Worm (Caenorhabditis elegans): Measurements from ENCODE around the gene abf-5.
A peak's percentile ranks its signal among the peaks of the same experiment; 100 is the strongest.

abf-5 gene

ce11 chrX:12761295-12761775, 31.3 kb upstream of the abf-5 start:
- TF ChIP-seq nhr-6 (tag; optimal IDR thresholded peaks at IDR 0.05) (no peak), unc-55 (GFP tag; optimal IDR thresholded peaks at IDR 0.05) (no peak), nhr-77 (tag; optimal IDR thresholded peaks at IDR 0.05) (no peak), nhr-237 (tag; optimal IDR thresholded peaks at IDR 0.05) (no peak), snpc-4 (tag; optimal IDR thresholded peaks at IDR 0.05) (no peak), skn-1 (tag; optimal IDR thresholded peaks at IDR 0.05) (no peak), lsy-2 (tag; optimal IDR thresholded peaks at IDR 0.05) (no peak), ztf-4 (tag; optimal IDR thresholded peaks at IDR 0.05) (no peak), blmp-1 (tag; optimal IDR thresholded peaks at IDR 0.05; ENCODE audit: insufficient read depth) (peak; percentile 80), ceh-16 (tag; optimal IDR thresholded peaks at IDR 0.05) (no peak), nhr-21 (tag; optimal IDR thresholded peaks at IDR 0.05) (no peak), nhr-12 (tag; optimal IDR thresholded peaks at IDR 0.05) (no peak), crh-2 (tag; optimal IDR thresholded peaks at IDR 0.05) (no peak), lin-13 (GFP tag; optimal IDR thresholded peaks at IDR 0.05) (no peak), elt-1 (tag; optimal IDR thresholded peaks at IDR 0.05) (no peak), nhr-129 (tag; optimal IDR thresholded peaks at IDR 0.05) (peak; percentile 49), ztf-1 (GFP tag; conservative IDR thresholded peaks at IDR 0.05) (no peak), dmd-4 (tag; optimal IDR thresholded peaks at IDR 0.05) (no peak), aly-2 (tag; optimal IDR thresholded peaks at IDR 0.05) (no peak), ztf-11 (tag; optimal IDR thresholded peaks at IDR 0.05) (no peak), lin-39 (tag; optimal IDR thresholded peaks at IDR 0.05) (no peak), mab-5 (tag; optimal IDR thresholded peaks at IDR 0.05) (no peak), gmeb-1 (tag; optimal IDR thresholded peaks at IDR 0.05) (no peak), R02D3.7 (tag; optimal IDR thresholded peaks at IDR 0.05) (no peak), sma-3 (GFP tag; optimal IDR thresholded peaks at IDR 0.05) (peak; percentile 52), fos-1 (tag; optimal IDR thresholded peaks at IDR 0.05) (peak; percentile 3), Y55F3AM.14 (GFP tag; optimal IDR thresholded peaks at IDR 0.05) (no peak), lin-11 (tag; optimal IDR thresholded peaks at IDR 0.05) (no peak), sma-9 (GFP tag; optimal IDR thresholded peaks at IDR 0.05) (peak; percentile 67), sma-9 (tag; optimal IDR thresholded peaks at IDR 0.05) (no peak), egl-27 (tag; optimal IDR thresholded peaks at IDR 0.05) (no peak), elt-3 (tag; optimal IDR thresholded peaks at IDR 0.05) (no peak), mdl-1 (tag; optimal IDR thresholded peaks at IDR 0.05) (peak in 1 of 2 experiments; percentile 40), nhr-25 (tag; optimal IDR thresholded peaks at IDR 0.05) (peak; percentile 57), sem-4 (tag; optimal IDR thresholded peaks at IDR 0.05) (no peak), nhr-11 (tag; optimal IDR thresholded peaks at IDR 0.05) (no peak), mbf-1 (tag; optimal IDR thresholded peaks at IDR 0.05) (no peak), alr-1 (tag; optimal IDR thresholded peaks at IDR 0.05) (no peak), unc-62 (GFP tag; optimal IDR thresholded peaks at IDR 0.05) (no peak), nhr-10 (tag; optimal IDR thresholded peaks at IDR 0.05) (no peak), ZK546.5 (tag; optimal IDR thresholded peaks at IDR 0.05) (no peak), ama-1 (optimal IDR thresholded peaks at IDR 0.05) (no peak), peb-1 (tag; optimal IDR thresholded peaks at IDR 0.05) (no peak), F13H6.1 (tag; optimal IDR thresholded peaks at IDR 0.05) (no peak), zag-1 (tag; optimal IDR thresholded peaks at IDR 0.05) (no peak), ceh-82 (tag; optimal IDR thresholded peaks at IDR 0.05) (no peak), unc-39 (tag; optimal IDR thresholded peaks at IDR 0.05) (no peak), C34F6.9 (tag; optimal IDR thresholded peaks at IDR 0.05) (peak; percentile 27), nhr-23 (tag; optimal IDR thresholded peaks at IDR 0.05) (no peak)
